Worm (Caenorhabditis elegans): ENCODE results near the gene nhr-76.

nhr-76 gene

ce11 chrIV:649365-649764, 22.0 kb downstream of the nhr-76 start, which contains the start of gene K11H12.9:
K11H12.9 (plus strand) TSS chrIV:649665.
- no peak for TF ChIP-seq peb-1 (tag; optimal IDR thresholded peaks at IDR 0.05)
- TF ChIP-seq alr-1 (tag; optimal IDR thresholded peaks at IDR 0.05) = no peak
- no peak for TF ChIP-seq egl-27 (tag; optimal IDR thresholded peaks at IDR 0.05)
- TF ChIP-seq ceh-82 (tag; optimal IDR thresholded peaks at IDR 0.05) = no peak
- TF ChIP-seq unc-55 (GFP tag; optimal IDR thresholded peaks at IDR 0.05) = no peak
- TF ChIP-seq nhr-12 (tag; optimal IDR thresholded peaks at IDR 0.05) = no peak
- no peak for TF ChIP-seq sem-4 (tag; optimal IDR thresholded peaks at IDR 0.05)
- TF ChIP-seq lin-39 (tag; optimal IDR thresholded peaks at IDR 0.05) = no peak
- TF ChIP-seq elt-1 (tag; optimal IDR thresholded peaks at IDR 0.05) = no peak
- no peak for TF ChIP-seq nhr-77 (tag; optimal IDR thresholded peaks at IDR 0.05)
- no peak for TF ChIP-seq blmp-1 (tag; optimal IDR thresholded peaks at IDR 0.05; ENCODE audit: insufficient read depth)
- TF ChIP-seq nhr-129 (tag; optimal IDR thresholded peaks at IDR 0.05) = no peak
- no peak for TF ChIP-seq ztf-1 (GFP tag; conservative IDR thresholded peaks at IDR 0.05)
- no peak for TF ChIP-seq gmeb-1 (tag; optimal IDR thresholded peaks at IDR 0.05)
- TF ChIP-seq mbf-1 (tag; optimal IDR thresholded peaks at IDR 0.05) = no peak

ce11 chrIV:653138-653848, 26.0 kb downstream of the nhr-76 start, which contains the start of gene K11H12.1:
K11H12.1 (minus strand) TSS chrIV:653421.
- TF ChIP-seq sem-4 (tag; optimal IDR thresholded peaks at IDR 0.05) (no peak), ceh-82 (tag; optimal IDR thresholded peaks at IDR 0.05) (no peak), Y55F3AM.14 (GFP tag; optimal IDR thresholded peaks at IDR 0.05) (no peak), lin-11 (tag; optimal IDR thresholded peaks at IDR 0.05) (no peak), crh-2 (tag; optimal IDR thresholded peaks at IDR 0.05) (no peak), R02D3.7 (tag; optimal IDR thresholded peaks at IDR 0.05) (no peak)

- TF ChIP-seq lin-11 (tag; optimal IDR thresholded peaks at IDR 0.05) (peak; percentile 100), aly-2 (tag; optimal IDR thresholded peaks at IDR 0.05) (peak; percentile 79), snpc-4 (tag; optimal IDR thresholded peaks at IDR 0.05) (peak; percentile 97), lin-13 (GFP tag; optimal IDR thresholded peaks at IDR 0.05) (peak; percentile 100), sma-9 (GFP tag; optimal IDR thresholded peaks at IDR 0.05) (peak; percentile 100), sma-9 (tag; optimal IDR thresholded peaks at IDR 0.05) (no peak), skn-1 (tag; optimal IDR thresholded peaks at IDR 0.05) (peak; percentile 94), ztf-4 (tag; optimal IDR thresholded peaks at IDR 0.05) (peak; percentile 100), blmp-1 (tag; optimal IDR thresholded peaks at IDR 0.05; ENCODE audit: insufficient read depth) (peak; percentile 97), Y55F3AM.14 (GFP tag; optimal IDR thresholded peaks at IDR 0.05) (peak; percentile 100), mab-5 (tag; optimal IDR thresholded peaks at IDR 0.05) (peak; percentile 98), nhr-12 (tag; optimal IDR thresholded peaks at IDR 0.05) (peak; percentile 80), ceh-82 (tag; optimal IDR thresholded peaks at IDR 0.05) (peak; percentile 97), C34F6.9 (tag; optimal IDR thresholded peaks at IDR 0.05) (peak; percentile 100), unc-55 (GFP tag; optimal IDR thresholded peaks at IDR 0.05) (peak; percentile 100), lsy-2 (tag; optimal IDR thresholded peaks at IDR 0.05) (peak; percentile 100), nhr-129 (tag; optimal IDR thresholded peaks at IDR 0.05) (peak; percentile 98), lin-39 (tag; optimal IDR thresholded peaks at IDR 0.05) (peak; percentile 95), peb-1 (tag; optimal IDR thresholded peaks at IDR 0.05) (no peak), sem-4 (tag; optimal IDR thresholded peaks at IDR 0.05) (peak; percentile 100), fos-1 (tag; optimal IDR thresholded peaks at IDR 0.05) (peak; percentile 100), ztf-11 (tag; optimal IDR thresholded peaks at IDR 0.05) (peak; percentile 73), alr-1 (tag; optimal IDR thresholded peaks at IDR 0.05) (no peak), nhr-11 (tag; optimal IDR thresholded peaks at IDR 0.05) (peak; percentile 77), gmeb-1 (tag; optimal IDR thresholded peaks at IDR 0.05) (peak; percentile 98), egl-27 (tag; optimal IDR thresholded peaks at IDR 0.05) (peak; percentile 99), elt-3 (tag; optimal IDR thresholded peaks at IDR 0.05) (no peak), mbf-1 (tag; optimal IDR thresholded peaks at IDR 0.05) (peak; percentile 68), R02D3.7 (tag; optimal IDR thresholded peaks at IDR 0.05) (peak; percentile 94), sma-3 (GFP tag; optimal IDR thresholded peaks at IDR 0.05) (peak; percentile 100), ZK546.5 (tag; optimal IDR thresholded peaks at IDR 0.05) (peak; percentile 92), unc-62 (GFP tag; optimal IDR thresholded peaks at IDR 0.05) (peak; percentile 99), unc-39 (tag; optimal IDR thresholded peaks at IDR 0.05) (peak; percentile 42), dmd-4 (tag; optimal IDR thresholded peaks at IDR 0.05) (peak; percentile 77), nhr-237 (tag; optimal IDR thresholded peaks at IDR 0.05) (peak; percentile 91), F13H6.1 (tag; optimal IDR thresholded peaks at IDR 0.05) (peak; percentile 100), mdl-1 (tag; optimal IDR thresholded peaks at IDR 0.05) (peak; percentile 56 to 98), ceh-16 (tag; optimal IDR thresholded peaks at IDR 0.05) (peak; percentile 99), nhr-77 (tag; optimal IDR thresholded peaks at IDR 0.05) (peak; percentile 95), nhr-10 (tag; optimal IDR thresholded peaks at IDR 0.05) (peak; percentile 95), ama-1 (optimal IDR thresholded peaks at IDR 0.05) (peak; percentile 90)
These were observed 27.4 kb downstream of the nhr-76 start, which contains the start of the genes rpl-15 and K11H12.8 for ce11 chrIV:654526-655440. rpl-15 (minus strand) TSS chrIV:654576. K11H12.8 (plus strand) TSS chrIV:655390.
